Worm (Caenorhabditis elegans): Measurements from ENCODE around the gene Y56A3A.16.

- TF ChIP-seq blmp-1 (tag; optimal IDR thresholded peaks at IDR 0.05; ENCODE audit: insufficient read depth) (no peak), lin-13 (GFP tag; optimal IDR thresholded peaks at IDR 0.05) (no peak), mbf-1 (tag; optimal IDR thresholded peaks at IDR 0.05) (no peak), ZK546.5 (tag; optimal IDR thresholded peaks at IDR 0.05) (no peak), fos-1 (tag; optimal IDR thresholded peaks at IDR 0.05) (no peak), nhr-129 (tag; optimal IDR thresholded peaks at IDR 0.05) (peak; percentile 13), nhr-77 (tag; optimal IDR thresholded peaks at IDR 0.05) (no peak), zag-1 (tag; optimal IDR thresholded peaks at IDR 0.05) (no peak), elt-3 (tag; optimal IDR thresholded peaks at IDR 0.05) (no peak)
These were observed 23.8 kb upstream of the Y56A3A.16 start for ce11 chrIII:11937911-11938310.
